Worm (Caenorhabditis elegans): ENCODE data around the gene F54E7.6.

ce11 chrIII:5708024-5708423, 47.1 kb upstream of the F54E7.6 start:
- no peak for TF ChIP-seq nhr-120 (GFP tag; IDR thresholded peaks at IDR 0.05)
- TF ChIP-seq F57A8.1 (GFP tag; optimal IDR thresholded peaks at IDR 0.05): no peak
- no peak for TF ChIP-seq let-526 (GFP tag; IDR thresholded peaks at IDR 0.05)
- TF ChIP-seq athp-1 (tag; optimal IDR thresholded peaks at IDR 0.05): no peak
- no peak for TF ChIP-seq ama-1 (optimal IDR thresholded peaks at IDR 0.05)
- no peak for TF ChIP-seq ama-1 (GFP tag; optimal IDR thresholded peaks at IDR 0.05)
- TF ChIP-seq Y53G8AR.9 (GFP tag; conservative IDR thresholded peaks at IDR 0.05): no peak
- no peak for TF ChIP-seq ceh-58 (GFP tag; IDR thresholded peaks at IDR 0.05)
- TF ChIP-seq him-1 (tag; optimal IDR thresholded peaks at IDR 0.05): no peak
- TF ChIP-seq egl-44 (GFP tag; IDR thresholded peaks at IDR 0.05): no peak
- no peak for TF ChIP-seq atf-7 (tag; optimal IDR thresholded peaks at IDR 0.05)
- TF ChIP-seq ztf-18 (tag; optimal IDR thresholded peaks at IDR 0.05): no peak
- TF ChIP-seq rpc-1 (optimal IDR thresholded peaks at IDR 0.05): no peak
- TF ChIP-seq rpc-1 (tag; optimal IDR thresholded peaks at IDR 0.05): no peak
- TF ChIP-seq attf-5 (GFP tag; optimal IDR thresholded peaks at IDR 0.05): no peak
- TF ChIP-seq F52B5.7 (tag; optimal IDR thresholded peaks at IDR 0.05): no peak
